Worm (Caenorhabditis elegans) whole organism, L1 larva: Measurements from ENCODE around the gene cyp-23A1.

Experiments used
- C16A3.4 ChIP-seq: fragments of 150-350 bp; optimal IDR thresholded peaks from 2 replicates; lab custom pipeline; 2014; ENCODE audit warnings: missing biosample characterization, missing genetic modification characterization
- aly-2 ChIP-seq: fragments of 150-350 bp; optimal IDR thresholded peaks from 2 replicates; lab custom pipeline; 2014; ENCODE audit warnings: missing biosample characterization, missing genetic modification characterization
- ceh-82 ChIP-seq, 3 experiments: fragments of 150-350 bp in 1 of 3; sonication (generic microtip) in 2 of 3; optimal IDR thresholded peaks; 2 replicates each; lab custom pipeline; 2014 to 2017; ENCODE audit warnings: missing biosample characterization in 3 of 3, missing genetic modification characterization in 3 of 3
- egl-13 ChIP-seq: sonication (generic microtip); optimal IDR thresholded peaks from 2 replicates; lab custom pipeline; 2016; ENCODE audit warnings: missing genotype, missing genetic modification reagents, missing genetic modification characterization, missing compliant biosample characterization
- elt-2 ChIP-seq: sonication (generic microtip); optimal IDR thresholded peaks from 2 replicates; lab custom pipeline; 2016; ENCODE audit warnings: missing genetic modification characterization, mild to moderate bottlenecking, inconsistent platforms, missing compliant biosample characterization, missing genetic modification reagents
- fkh-10 ChIP-seq: sonication (generic microtip); optimal IDR thresholded peaks from 2 replicates; lab custom pipeline; 2017; ENCODE audit warnings: missing biosample characterization, missing genetic modification reagents, missing genetic modification characterization
- jun-1 ChIP-seq: fragments of 150-350 bp; optimal IDR thresholded peaks from 2 replicates; lab custom pipeline; 2014; ENCODE audit warnings: missing biosample characterization, missing genetic modification reagents, missing genetic modification characterization
- lin-39 ChIP-seq: fragments of 150-350 bp; optimal IDR thresholded peaks from 2 replicates; lab custom pipeline; 2014; ENCODE audit warnings: missing biosample characterization, missing genetic modification reagents, missing genetic modification characterization
- mep-1 ChIP-seq: fragments of 150-350 bp; optimal IDR thresholded peaks from 2 replicates; lab custom pipeline; 2014; ENCODE audit warnings: missing biosample characterization, missing genetic modification characterization
- sptf-1 ChIP-seq: fragments of 150-350 bp; optimal IDR thresholded peaks from 2 replicates; lab custom pipeline; 2014; ENCODE audit warnings: missing biosample characterization, missing genetic modification characterization

DNA sequence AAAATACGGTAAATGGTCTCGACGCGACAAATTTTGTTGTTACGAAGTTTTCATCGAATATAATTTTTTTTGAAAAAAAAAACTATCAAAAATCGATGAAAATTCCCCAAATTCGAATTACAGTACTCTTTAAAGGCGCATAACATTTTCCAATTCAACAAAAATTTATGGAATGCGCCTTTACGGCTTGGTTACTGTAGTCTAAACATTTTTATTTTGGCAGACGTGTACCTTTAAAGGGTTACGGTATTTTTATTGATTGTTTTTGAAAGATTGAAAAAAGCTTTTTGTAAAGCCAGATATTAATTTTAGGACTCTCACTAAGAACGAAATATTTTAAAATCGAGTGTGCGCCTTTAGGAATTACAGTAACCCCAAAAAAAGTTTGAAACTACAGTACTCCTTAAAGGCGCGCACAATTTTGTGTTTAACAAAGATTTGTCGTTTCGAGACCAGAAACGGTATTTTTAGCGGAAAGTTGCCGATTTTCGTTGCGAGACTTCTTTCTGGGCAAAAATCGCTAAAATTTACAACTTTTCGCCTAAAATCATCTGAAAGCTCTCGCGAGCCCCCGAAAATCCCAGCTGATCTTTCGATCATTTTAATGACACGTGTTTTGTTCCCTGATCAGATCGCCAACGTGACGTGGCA is 37.9 kb upstream of the cyp-23A1 start:
- TF ChIP-seq sptf-1 (tag; lab: Kevin White, UChicago) (no peak), egl-13 (tag; lab: Kevin White, UChicago) (no peak), jun-1 (tag; lab: Kevin White, UChicago) (no peak), C16A3.4 (no peak), mep-1 (tag; lab: Kevin White, UChicago) (no peak), elt-2 (tag; lab: Kevin White, UChicago) (no peak), aly-2 (tag; lab: Kevin White, UChicago) (no peak), lin-39 (tag; lab: Kevin White, UChicago) (no peak), fkh-10 (GFP tag; lab: Kevin White, UChicago) (no peak), ceh-82 (tag; optimal IDR thresholded peaks at IDR 0.05; lab: Kevin White, UChicago) (no peak)
